Fruit fly (Drosophila melanogaster) whole organism, prepupa: ENCODE results near the gene AdamTS-A.

Experiments used
- Blimp-1 ChIP-seq: fragments of 200-800 bp; sonication (Bioruptor generic); optimal IDR thresholded peaks from 3 replicates; lab custom pipeline; 2017; ENCODE audit warnings: missing biosample characterization, missing genetic modification characterization, mild to moderate bottlenecking, moderate library complexity, missing genetic modification reagents
- CG10631 ChIP-seq: fragments of 200-800 bp; sonication (Bioruptor generic); optimal IDR thresholded peaks from 2 replicates; lab custom pipeline; 2016; ENCODE audit warnings: missing biosample characterization, missing genetic modification characterization
- CG10669 ChIP-seq: fragments of 200-800 bp; sonication (Bioruptor generic); optimal IDR thresholded peaks from 3 replicates; lab custom pipeline; 2018; ENCODE audit warnings: missing biosample characterization, mild to moderate bottlenecking, missing genetic modification characterization, moderate library complexity
- CG15336 ChIP-seq: fragments of 200-800 bp; sonication (Bioruptor generic); IDR thresholded peaks from 2 replicates; pipeline ENCODE4 v1.3.6; 2022; ENCODE audit warnings: missing biosample characterization, missing genetic modification characterization
- CG1621 ChIP-seq: fragments of 200-800 bp; sonication (Bioruptor generic); optimal IDR thresholded peaks from 3 replicates; lab custom pipeline; 2018; ENCODE audit warnings: missing biosample characterization, mild to moderate bottlenecking, missing genetic modification characterization
- CG16779 ChIP-seq: fragments of 200-800 bp; sonication (Bioruptor generic); optimal IDR thresholded peaks from 3 replicates; lab custom pipeline; 2017; ENCODE audit warnings: missing biosample characterization, mild to moderate bottlenecking, missing genetic modification characterization
- CG3032 ChIP-seq: fragments of 200-800 bp; optimal IDR thresholded peaks from 2 replicates; lab custom pipeline; 2019; ENCODE audit warnings: missing biosample characterization, mild to moderate bottlenecking, missing genetic modification characterization, moderate library complexity
- CG31627 ChIP-seq: fragments of 200-800 bp; sonication (Bioruptor generic); optimal IDR thresholded peaks from 3 replicates; lab custom pipeline; 2016; ENCODE audit warnings: missing biosample characterization, missing genetic modification characterization
- CG32006 ChIP-seq: fragments of 200-800 bp; sonication (Bioruptor generic); optimal IDR thresholded peaks from 3 replicates; lab custom pipeline; 2017; ENCODE audit warnings: missing biosample characterization, mild to moderate bottlenecking, missing genetic modification characterization
- CG34406 ChIP-seq: fragments of 200-800 bp; sonication (Bioruptor generic); optimal IDR thresholded peaks from 3 replicates; lab custom pipeline; 2016; ENCODE audit warnings: missing biosample characterization, missing genetic modification characterization
- CG3919 ChIP-seq: fragments of 200-800 bp; sonication (Bioruptor generic); optimal IDR thresholded peaks from 3 replicates; lab custom pipeline; 2016; ENCODE audit warnings: missing biosample characterization, missing genetic modification characterization
- CG4318 ChIP-seq: fragments of 200-800 bp; sonication (Bioruptor generic); optimal IDR thresholded peaks from 3 replicates; lab custom pipeline; 2017; ENCODE audit warnings: missing biosample characterization, mild to moderate bottlenecking, missing genetic modification characterization
- CG6163 ChIP-seq: fragments of 200-800 bp; sonication (Bioruptor generic); IDR thresholded peaks from 3 replicates; pipeline ENCODE4 v1.3.6; 2022; ENCODE audit warnings: missing biosample characterization, missing genetic modification characterization
- CG6276 ChIP-seq: fragments of 200-800 bp; sonication (Bioruptor generic); optimal IDR thresholded peaks from 2 replicates; lab custom pipeline; 2017; ENCODE audit warnings: missing biosample characterization, mild to moderate bottlenecking, missing genetic modification characterization
- CG6792 ChIP-seq: fragments of 200-800 bp; sonication (Bioruptor generic); optimal IDR thresholded peaks from 3 replicates; lab custom pipeline; 2016; ENCODE audit warnings: missing biosample characterization, missing genetic modification characterization
- CG6808 ChIP-seq: fragments of 200-800 bp; sonication (Bioruptor generic); optimal IDR thresholded peaks from 3 replicates; lab custom pipeline; 2017; ENCODE audit warnings: missing biosample characterization, missing genetic modification characterization, mild to moderate bottlenecking, moderate library complexity, missing genetic modification reagents
- CG7368 ChIP-seq: fragments of 200-800 bp; sonication (Bioruptor generic); optimal IDR thresholded peaks from 3 replicates; lab custom pipeline; 2016; ENCODE audit warnings: missing biosample characterization, missing genetic modification characterization
- CG8119 ChIP-seq: fragments of 200-800 bp; sonication (Bioruptor generic); IDR thresholded peaks from 3 replicates; pipeline ENCODE4 v1.3.6; 2022; ENCODE audit warnings: missing biosample characterization, missing genetic modification characterization
- CG8319 ChIP-seq: fragments of 200-800 bp; sonication (Bioruptor generic); optimal IDR thresholded peaks from 3 replicates; lab custom pipeline; 2016; ENCODE audit warnings: missing biosample characterization, missing genetic modification characterization
- CG9139 ChIP-seq: fragments of 200-800 bp; sonication (Bioruptor generic); optimal IDR thresholded peaks from 3 replicates; lab custom pipeline; 2017; ENCODE audit warnings: missing biosample characterization, mild to moderate bottlenecking, missing genetic modification characterization
- Eip75B ChIP-seq: fragments of 200-800 bp; sonication (Bioruptor generic); optimal IDR thresholded peaks from 3 replicates; lab custom pipeline; 2016; ENCODE audit warnings: missing biosample characterization, missing genetic modification characterization
- Eip78C ChIP-seq: fragments of 200-800 bp; sonication (Bioruptor generic); peaks from one replicate; lab custom pipeline; 2016; ENCODE audit warnings: missing biosample characterization, missing genetic modification characterization
- Eip93F ChIP-seq: fragments of 200-800 bp; sonication (Bioruptor generic); optimal IDR thresholded peaks from 2 replicates; lab custom pipeline; 2016; ENCODE audit warnings: missing biosample characterization, mild to moderate bottlenecking, missing genetic modification characterization
- Ets21C ChIP-seq: fragments of 200-800 bp; sonication (Bioruptor generic); optimal IDR thresholded peaks from 3 replicates; lab custom pipeline; 2016; ENCODE audit warnings: missing biosample characterization, missing genetic modification characterization
- Ets96B ChIP-seq: fragments of 200-800 bp; optimal IDR thresholded peaks from 2 replicates; lab custom pipeline; 2019; ENCODE audit warnings: missing biosample characterization, mild to moderate bottlenecking, missing genetic modification characterization, moderate library complexity
- Gug ChIP-seq: fragments of 200-800 bp; sonication (Bioruptor generic); IDR thresholded peaks from 2 replicates; pipeline ENCODE4 v1.3.6; 2022; ENCODE audit warnings: missing biosample characterization, missing genetic modification characterization
- Hr38 ChIP-seq: sonication (Bioruptor generic); optimal IDR thresholded peaks from 2 replicates; lab custom pipeline; 2016; ENCODE audit warnings: missing biosample characterization, missing genetic modification characterization
- Hr39 ChIP-seq: fragments of 200-800 bp; sonication (Bioruptor generic); optimal IDR thresholded peaks from 2 replicates; lab custom pipeline; 2016; ENCODE audit warnings: missing biosample characterization, missing genetic modification characterization
- Hr4 ChIP-seq: fragments of 200-800 bp; sonication (Bioruptor generic); optimal IDR thresholded peaks from 3 replicates; lab custom pipeline; 2016; ENCODE audit warnings: missing biosample characterization, missing genetic modification characterization
- Lpt ChIP-seq: fragments of 200-800 bp; sonication (Bioruptor generic); optimal IDR thresholded peaks from 3 replicates; lab custom pipeline; 2016; ENCODE audit warnings: missing biosample characterization, missing genetic modification characterization
- OdsH ChIP-seq: fragments of 200-800 bp; sonication (Bioruptor generic); optimal IDR thresholded peaks from 3 replicates; lab custom pipeline; 2016; ENCODE audit warnings: missing biosample characterization, missing genetic modification characterization
- Smox ChIP-seq: fragments of 200-800 bp; sonication (Bioruptor generic); optimal IDR thresholded peaks from 3 replicates; lab custom pipeline; 2016; ENCODE audit warnings: missing biosample characterization, missing genetic modification characterization
- Sox102F ChIP-seq: fragments of 200-800 bp; sonication (Bioruptor generic); optimal IDR thresholded peaks from 2 replicates; lab custom pipeline; 2016; ENCODE audit warnings: missing biosample characterization, mild to moderate bottlenecking, missing genetic modification characterization
- achi ChIP-seq: fragments of 200-800 bp; sonication (Bioruptor generic); optimal IDR thresholded peaks from 3 replicates; lab custom pipeline; 2016; ENCODE audit warnings: missing biosample characterization, missing genetic modification characterization
- acj6 ChIP-seq: fragments of 200-800 bp; sonication (Bioruptor generic); optimal IDR thresholded peaks from 3 replicates; lab custom pipeline; 2016; ENCODE audit warnings: missing biosample characterization, missing genetic modification characterization
- dac ChIP-seq: fragments of 200-800 bp; sonication (Bioruptor generic); optimal IDR thresholded peaks from 2 replicates; lab custom pipeline; 2017; ENCODE audit warnings: missing biosample characterization, mild to moderate bottlenecking, missing genetic modification characterization
- dsx ChIP-seq: fragments of 200-800 bp; optimal IDR thresholded peaks from 3 replicates; lab custom pipeline; 2019; ENCODE audit warnings: missing biosample characterization, mild to moderate bottlenecking, missing genetic modification characterization, moderate library complexity; ENCODE audit not compliant: poor library complexity, severe bottlenecking
- eg ChIP-seq: fragments of 200-800 bp; sonication (Bioruptor generic); IDR thresholded peaks from 3 replicates; pipeline ENCODE4 v1.3.6; 2022; ENCODE audit warnings: missing biosample characterization, missing genetic modification characterization
- esn ChIP-seq: fragments of 200-800 bp; sonication (Bioruptor generic); optimal IDR thresholded peaks from 2 replicates; lab custom pipeline; 2016; ENCODE audit warnings: missing biosample characterization, mild to moderate bottlenecking, missing genetic modification characterization, moderate library complexity
- fd59A ChIP-seq: fragments of 200-800 bp; sonication (Bioruptor generic); optimal IDR thresholded peaks from 2 replicates; lab custom pipeline; 2017; ENCODE audit warnings: missing biosample characterization, mild to moderate bottlenecking, missing genetic modification characterization, missing genetic modification reagents
- fd85E ChIP-seq: fragments of 200-800 bp; sonication (Bioruptor generic); optimal IDR thresholded peaks from 3 replicates; lab custom pipeline; 2016; ENCODE audit warnings: missing biosample characterization, missing genetic modification characterization
- net ChIP-seq: fragments of 200-800 bp; sonication (Bioruptor generic); optimal IDR thresholded peaks from 3 replicates; lab custom pipeline; 2016; ENCODE audit warnings: missing biosample characterization, missing genetic modification characterization
- pdm3 ChIP-seq: fragments of 200-800 bp; sonication (Bioruptor generic); optimal IDR thresholded peaks from 3 replicates; lab custom pipeline; 2016; ENCODE audit warnings: missing biosample characterization, missing genetic modification characterization
- salr ChIP-seq, 2 experiments: fragments of 200-800 bp; sonication (Bioruptor generic); optimal IDR thresholded peaks; 3 replicates each; lab custom pipeline; 2016 to 2018; ENCODE audit warnings: missing biosample characterization in 2 of 2, missing genetic modification characterization in 2 of 2, mild to moderate bottlenecking in 1 of 2
- spab ChIP-seq: fragments of 200-800 bp; sonication (Bioruptor generic); optimal IDR thresholded peaks from 2 replicates; lab custom pipeline; 2017; ENCODE audit warnings: missing biosample characterization, mild to moderate bottlenecking, missing genetic modification characterization, missing genetic modification reagents
- ss ChIP-seq, 2 experiments: fragments of 200-800 bp; sonication (Bioruptor generic); optimal IDR thresholded peaks; 2 replicates in 1 of 2; 3 replicates in 1 of 2; lab custom pipeline; 2017 to 2018; ENCODE audit warnings: mild to moderate bottlenecking in 2 of 2, missing biosample characterization in 2 of 2, missing genetic modification characterization in 2 of 2, moderate library complexity in 1 of 2
- svp ChIP-seq: fragments of 200-800 bp; sonication (Bioruptor generic); peaks from one replicate; lab custom pipeline; 2016; ENCODE audit warnings: missing biosample characterization, missing genetic modification characterization
- vri ChIP-seq: fragments of 200-800 bp; sonication (Bioruptor generic); optimal IDR thresholded peaks from 3 replicates; lab custom pipeline; 2016; ENCODE audit warnings: missing biosample characterization, mild to moderate bottlenecking, missing genetic modification characterization

The AdamTS-A gene

dm6 chr3R:15458186-15458715, 17.7 kb downstream of the AdamTS-A start:
- TF ChIP-seq Ets21C (GFP tag; lab: Kevin White, UChicago) (no peak), fd59A (GFP tag; lab: Kevin White, UChicago) (no peak), svp (GFP tag; lab: Kevin White, UChicago) (peak; percentile 100), Eip78C (GFP tag; lab: Kevin White, UChicago) (peak; percentile 5)

DNA sequence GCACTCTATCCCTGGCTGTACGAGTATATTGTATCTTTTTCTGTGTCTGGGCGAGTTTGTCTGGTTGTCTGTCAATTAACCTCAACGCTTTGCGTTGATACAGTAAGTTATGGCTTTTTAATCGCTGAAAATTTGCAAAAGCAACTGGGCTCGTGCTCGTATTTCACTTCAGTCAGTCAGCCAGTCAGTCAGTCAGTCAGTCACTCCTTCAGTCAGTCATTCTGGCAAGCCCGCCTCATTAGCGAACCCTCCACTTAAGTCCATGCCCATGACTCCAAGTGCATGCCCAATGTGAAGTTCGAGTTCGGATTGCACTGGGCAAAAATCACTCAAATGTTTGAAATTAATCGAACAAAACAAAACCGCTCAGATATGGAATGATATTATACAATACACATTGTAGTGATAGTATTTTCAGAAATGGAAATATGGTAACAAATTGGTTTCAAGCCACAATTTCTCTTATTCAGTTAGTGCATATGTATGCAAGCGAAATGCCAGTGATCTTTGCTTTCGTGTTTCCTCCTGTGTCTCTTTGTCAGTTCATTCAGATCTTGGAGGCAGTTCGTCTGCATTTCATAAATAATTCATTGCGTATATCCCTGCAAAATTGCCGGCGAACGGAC, 18.5 kb downstream of the AdamTS-A start:
- no peak for TF ChIP-seq CG32006 (GFP tag; lab: Kevin White, UChicago)
- TF ChIP-seq CG1621 (tag; lab: Kevin White, UChicago): peak; percentile 18
- no peak for TF ChIP-seq net (GFP tag; lab: Kevin White, UChicago)
- peak; percentile 40 for TF ChIP-seq svp (GFP tag; lab: Kevin White, UChicago)
- peak; percentile 55 for TF ChIP-seq Ets96B
- TF ChIP-seq Hr4 (GFP tag; lab: Kevin White, UChicago): no peak
- peak; percentile 50 for TF ChIP-seq Hr39 (GFP tag; lab: Kevin White, UChicago)
- peak; percentile 55 for TF ChIP-seq pdm3 (GFP tag; lab: Kevin White, UChicago)
- peak; percentile 44 for TF ChIP-seq CG10631
- no peak for TF ChIP-seq CG8119 (GFP tag; lab: Robert Waterston, UW)
- TF ChIP-seq spab (GFP tag; lab: Kevin White, UChicago): no peak
- no peak for TF ChIP-seq Blimp-1 (GFP tag; lab: Kevin White, UChicago)
- no peak for TF ChIP-seq fd59A (GFP tag; lab: Kevin White, UChicago)
- TF ChIP-seq Eip78C (GFP tag; lab: Kevin White, UChicago): peak; percentile 90
- no peak for TF ChIP-seq CG15336 (GFP tag; lab: Robert Waterston, UW)
- peak; percentile 52 for TF ChIP-seq CG10669 (GFP tag; lab: Kevin White, UChicago)
- TF ChIP-seq Eip75B (GFP tag; lab: Kevin White, UChicago): peak; percentile 47
- no peak for TF ChIP-seq dac (GFP tag; lab: Kevin White, UChicago)
- TF ChIP-seq CG4318 (GFP tag; lab: Kevin White, UChicago): no peak
- no peak for TF ChIP-seq CG9139
- TF ChIP-seq CG3919: peak; percentile 37
- no peak for TF ChIP-seq Lpt (GFP tag; lab: Kevin White, UChicago)
- TF ChIP-seq Hr38 (GFP tag; lab: Kevin White, UChicago): no peak
- peak; percentile 47 for TF ChIP-seq CG3032
- TF ChIP-seq Ets21C (GFP tag; lab: Kevin White, UChicago): peak; percentile 7
- TF ChIP-seq fd85E: no peak
- TF ChIP-seq CG6792: peak; percentile 46
- peak; percentile 32 for TF ChIP-seq OdsH (GFP tag; lab: Kevin White, UChicago)
- TF ChIP-seq vri (GFP tag; lab: Kevin White, UChicago): peak; percentile 48
- peak; percentile 3 for TF ChIP-seq CG8319 (GFP tag; lab: Kevin White, UChicago)
- TF ChIP-seq Sox102F (GFP tag; lab: Kevin White, UChicago): peak; percentile 48
- TF ChIP-seq salr (GFP tag; optimal IDR thresholded peaks at IDR 0.05; lab: Kevin White, UChicago): peak in 1 of 2 experiments; percentile 27
- TF ChIP-seq CG31627 (GFP tag; lab: Kevin White, UChicago): peak; percentile 50
- no peak for TF ChIP-seq CG6163 (GFP tag; lab: Robert Waterston, UW)
- TF ChIP-seq Gug (GFP tag; lab: Robert Waterston, UW): no peak
- TF ChIP-seq ss (GFP tag; optimal IDR thresholded peaks at IDR 0.05; lab: Kevin White, UChicago): peak; percentile 20 to 26
- peak; percentile 16 for TF ChIP-seq CG6808 (GFP tag; lab: Kevin White, UChicago)
- TF ChIP-seq achi (GFP tag; lab: Kevin White, UChicago): peak; percentile 29
- TF ChIP-seq Smox (GFP tag; lab: Kevin White, UChicago): peak; percentile 62
- no peak for TF ChIP-seq Eip93F
- TF ChIP-seq acj6: peak; percentile 45
- TF ChIP-seq dsx (GFP tag; lab: Kevin White, UChicago): peak; percentile 41
- TF ChIP-seq CG6276: no peak
- TF ChIP-seq CG16779 (tag; lab: Kevin White, UChicago): no peak
- peak; percentile 45 for TF ChIP-seq CG34406 (GFP tag; lab: Kevin White, UChicago)
- peak; percentile 23 for TF ChIP-seq CG7368
- TF ChIP-seq eg (GFP tag; lab: Robert Waterston, UW): no peak
- peak; percentile 68 for TF ChIP-seq esn (GFP tag; lab: Kevin White, UChicago)
